Worm (Caenorhabditis elegans): ENCODE measurements around the gene set-27.

set-27 gene

ce11 chrIII:2678017-2678416 is 22.7 kb upstream of the set-27 start:
- TF ChIP-seq dmd-4 (tag; optimal IDR thresholded peaks at IDR 0.05) (no peak), mdl-1 (tag; optimal IDR thresholded peaks at IDR 0.05) (no peak), elt-3 (tag; optimal IDR thresholded peaks at IDR 0.05) (no peak), unc-62 (GFP tag; optimal IDR thresholded peaks at IDR 0.05) (no peak), ceh-16 (tag; optimal IDR thresholded peaks at IDR 0.05) (no peak), lin-39 (tag; optimal IDR thresholded peaks at IDR 0.05) (no peak), nhr-23 (tag; optimal IDR thresholded peaks at IDR 0.05) (no peak), lsy-2 (tag; optimal IDR thresholded peaks at IDR 0.05) (no peak), elt-1 (tag; optimal IDR thresholded peaks at IDR 0.05) (no peak), C34F6.9 (tag; optimal IDR thresholded peaks at IDR 0.05) (no peak)

ce11 chrIII:2679362-2679761 is 21.4 kb upstream of the set-27 start:
- TF ChIP-seq ceh-16 (tag; optimal IDR thresholded peaks at IDR 0.05) = no peak

- no peak for TF ChIP-seq nhr-25 (tag; optimal IDR thresholded peaks at IDR 0.05)
- TF ChIP-seq elt-1 (tag; optimal IDR thresholded peaks at IDR 0.05) = no peak
- TF ChIP-seq crh-2 (tag; optimal IDR thresholded peaks at IDR 0.05) = no peak
- TF ChIP-seq Y55F3AM.14 (GFP tag; optimal IDR thresholded peaks at IDR 0.05) = no peak
- TF ChIP-seq nhr-6 (tag; optimal IDR thresholded peaks at IDR 0.05) = no peak
- TF ChIP-seq nhr-23 (tag; optimal IDR thresholded peaks at IDR 0.05) = no peak
These were observed 19.2 kb upstream of the set-27 start for ce11 chrIII:2681559-2681958.

ce11 chrIII:2683403-2683802 is 17.3 kb upstream of the set-27 start:
- no peak for TF ChIP-seq dmd-4 (tag; optimal IDR thresholded peaks at IDR 0.05)
- no peak for TF ChIP-seq nhr-21 (tag; optimal IDR thresholded peaks at IDR 0.05)
- no peak for TF ChIP-seq lin-11 (tag; optimal IDR thresholded peaks at IDR 0.05)
- TF ChIP-seq peb-1 (tag; optimal IDR thresholded peaks at IDR 0.05) = no peak
- no peak for TF ChIP-seq elt-3 (tag; optimal IDR thresholded peaks at IDR 0.05)
- no peak for TF ChIP-seq lin-39 (tag; optimal IDR thresholded peaks at IDR 0.05)

ce11 chrIII:2686064-2686463 is 14.7 kb upstream of the set-27 start, which contains the start of the genes Y71H2AL.2, Y71H2AL.4 and pbo-1:
TSS of gene Y71H2AL.2 (plus strand) at chrIII:2686364.
TSS of gene Y71H2AL.4 (plus strand) at chrIII:2686408.
TSS of gene pbo-1 (minus strand) at chrIII:2686463.
- TF ChIP-seq sma-9 (GFP tag; optimal IDR thresholded peaks at IDR 0.05) = no peak
- TF ChIP-seq sma-9 (tag; optimal IDR thresholded peaks at IDR 0.05) = no peak
- no peak for TF ChIP-seq crh-2 (tag; optimal IDR thresholded peaks at IDR 0.05)
- TF ChIP-seq nhr-11 (tag; optimal IDR thresholded peaks at IDR 0.05) = no peak
- TF ChIP-seq dmd-4 (tag; optimal IDR thresholded peaks at IDR 0.05) = no peak
- TF ChIP-seq egl-27 (tag; optimal IDR thresholded peaks at IDR 0.05) = no peak
- TF ChIP-seq unc-39 (tag; optimal IDR thresholded peaks at IDR 0.05) = no peak
- no peak for TF ChIP-seq nhr-129 (tag; optimal IDR thresholded peaks at IDR 0.05)
- no peak for TF ChIP-seq mbf-1 (tag; optimal IDR thresholded peaks at IDR 0.05)
- no peak for TF ChIP-seq snpc-4 (tag; optimal IDR thresholded peaks at IDR 0.05)
- TF ChIP-seq nhr-23 (tag; optimal IDR thresholded peaks at IDR 0.05) = no peak
- no peak for TF ChIP-seq elt-3 (tag; optimal IDR thresholded peaks at IDR 0.05)
- TF ChIP-seq nhr-12 (tag; optimal IDR thresholded peaks at IDR 0.05) = no peak
- no peak for TF ChIP-seq ZK546.5 (tag; optimal IDR thresholded peaks at IDR 0.05)
- TF ChIP-seq peb-1 (tag; optimal IDR thresholded peaks at IDR 0.05) = no peak
- TF ChIP-seq fos-1 (tag; optimal IDR thresholded peaks at IDR 0.05) = no peak
- TF ChIP-seq Y55F3AM.14 (GFP tag; optimal IDR thresholded peaks at IDR 0.05) = no peak
- no peak for TF ChIP-seq nhr-10 (tag; optimal IDR thresholded peaks at IDR 0.05)

- TF ChIP-seq mdl-1 (tag; optimal IDR thresholded peaks at IDR 0.05) (no peak), aly-2 (tag; optimal IDR thresholded peaks at IDR 0.05) (no peak), egl-27 (tag; optimal IDR thresholded peaks at IDR 0.05) (no peak), dmd-4 (tag; optimal IDR thresholded peaks at IDR 0.05) (no peak), nhr-11 (tag; optimal IDR thresholded peaks at IDR 0.05) (no peak), unc-62 (GFP tag; optimal IDR thresholded peaks at IDR 0.05) (no peak), crh-2 (tag; optimal IDR thresholded peaks at IDR 0.05) (peak; percentile 7)
These were observed 14.1 kb upstream of the set-27 start for ce11 chrIII:2686663-2687062.

- TF ChIP-seq peb-1 (tag; optimal IDR thresholded peaks at IDR 0.05) = no peak
- peak; percentile 69 for TF ChIP-seq fos-1 (tag; optimal IDR thresholded peaks at IDR 0.05)
- no peak for TF ChIP-seq lin-13 (GFP tag; optimal IDR thresholded peaks at IDR 0.05)
- TF ChIP-seq nhr-25 (tag; optimal IDR thresholded peaks at IDR 0.05) = no peak
- no peak for TF ChIP-seq ztf-4 (tag; optimal IDR thresholded peaks at IDR 0.05)
- no peak for TF ChIP-seq egl-27 (tag; optimal IDR thresholded peaks at IDR 0.05)
- no peak for TF ChIP-seq elt-1 (tag; optimal IDR thresholded peaks at IDR 0.05)
- TF ChIP-seq mdl-1 (tag; optimal IDR thresholded peaks at IDR 0.05) = no peak
- no peak for TF ChIP-seq nhr-11 (tag; optimal IDR thresholded peaks at IDR 0.05)
- no peak for TF ChIP-seq sem-4 (tag; optimal IDR thresholded peaks at IDR 0.05)
- no peak for TF ChIP-seq elt-3 (tag; optimal IDR thresholded peaks at IDR 0.05)
- TF ChIP-seq R02D3.7 (tag; optimal IDR thresholded peaks at IDR 0.05) = no peak
- TF ChIP-seq nhr-77 (tag; optimal IDR thresholded peaks at IDR 0.05) = no peak
- no peak for TF ChIP-seq ceh-82 (tag; optimal IDR thresholded peaks at IDR 0.05)
- TF ChIP-seq nhr-21 (tag; optimal IDR thresholded peaks at IDR 0.05) = no peak
- no peak for TF ChIP-seq skn-1 (tag; optimal IDR thresholded peaks at IDR 0.05)
- TF ChIP-seq crh-2 (tag; optimal IDR thresholded peaks at IDR 0.05) = peak; percentile 45
- no peak for TF ChIP-seq lin-11 (tag; optimal IDR thresholded peaks at IDR 0.05)
These were observed 13.3 kb upstream of the set-27 start for ce11 chrIII:2687412-2687811.
